Fruit fly (Drosophila melanogaster): ENCODE data around the gene CheB93b.

dm6 chr3R:21437515-21438090 is 28.7 kb downstream of the CheB93b start:
- TF ChIP-seq CG3919 (GFP tag; optimal IDR thresholded peaks at IDR 0.05) (no peak), pdm3 (GFP tag; optimal IDR thresholded peaks at IDR 0.05) (no peak), Eip75B (GFP tag; optimal IDR thresholded peaks at IDR 0.05) (no peak), CG8319 (GFP tag; optimal IDR thresholded peaks at IDR 0.05) (no peak), CG3032 (tag; optimal IDR thresholded peaks at IDR 0.05) (no peak), OdsH (GFP tag; optimal IDR thresholded peaks at IDR 0.05) (no peak), CG6854 (GFP tag; optimal IDR thresholded peaks at IDR 0.05) (no peak), Gug (GFP tag; IDR thresholded peaks at IDR 0.05) (no peak), CG31627 (GFP tag; optimal IDR thresholded peaks at IDR 0.05) (no peak), CG11902 (GFP tag; optimal IDR thresholded peaks at IDR 0.05) (no peak), Sox102F (GFP tag; optimal IDR thresholded peaks at IDR 0.05) (no peak), Smox (GFP tag; optimal IDR thresholded peaks at IDR 0.05) (no peak), CG10669 (GFP tag; optimal IDR thresholded peaks at IDR 0.05) (no peak)

Measured in whole organism, prepupa.